Fruit fly (Drosophila melanogaster) whole organism, embryonic: ENCODE results near the gene InR.
A peak's percentile ranks its signal among the peaks of the same experiment; 100 is the strongest.

Experiments
- CG10267 ChIP-seq: fragments of 200-800 bp; sonication (Bioruptor generic); optimal IDR thresholded peaks from 2 replicates; lab custom pipeline; 2018; ENCODE audit warnings: missing biosample characterization, mild to moderate bottlenecking, missing genetic modification characterization, moderate library complexity
- CG11085 ChIP-seq: fragments of 200-800 bp; sonication (Bioruptor generic); IDR thresholded peaks from 2 replicates; pipeline ENCODE4 v1.3.6; 2022; ENCODE audit warnings: missing biosample characterization, missing genetic modification characterization
- CG12299 ChIP-seq: fragments of 200-800 bp; sonication (Bioruptor generic); optimal IDR thresholded peaks from 2 replicates; lab custom pipeline; 2018; ENCODE audit warnings: missing biosample characterization, mild to moderate bottlenecking, missing genetic modification characterization
- CG13624 ChIP-seq: fragments of 200-800 bp; sonication (Bioruptor generic); optimal IDR thresholded peaks from 2 replicates; lab custom pipeline; 2016; ENCODE audit warnings: missing biosample characterization, missing genetic modification characterization
- CG13894 ChIP-seq: fragments of 200-800 bp; sonication (Bioruptor generic); optimal IDR thresholded peaks from 3 replicates; lab custom pipeline; 2018; ENCODE audit warnings: missing biosample characterization, mild to moderate bottlenecking, missing genetic modification characterization, moderate library complexity
- CG15479 ChIP-seq: fragments of 200-800 bp; sonication (Bioruptor generic); optimal IDR thresholded peaks from 3 replicates; lab custom pipeline; 2019; ENCODE audit warnings: missing biosample characterization, mild to moderate bottlenecking, missing genetic modification characterization, moderate library complexity
- CG15696 ChIP-seq: fragments of 200-800 bp; sonication (Bioruptor generic); optimal IDR thresholded peaks from 2 replicates; lab custom pipeline; 2019; ENCODE audit warnings: missing biosample characterization, mild to moderate bottlenecking, missing genetic modification characterization, moderate library complexity
- CG2712 ChIP-seq: fragments of 200-800 bp; optimal IDR thresholded peaks from 3 replicates; lab custom pipeline; 2019; ENCODE audit warnings: missing biosample characterization, mild to moderate bottlenecking, missing genetic modification characterization, moderate library complexity
- CG33557 ChIP-seq: fragments of 200-800 bp; sonication (Bioruptor generic); optimal IDR thresholded peaks from 2 replicates; lab custom pipeline; 2019; ENCODE audit warnings: missing biosample characterization, mild to moderate bottlenecking, missing genetic modification characterization, moderate library complexity
- CG4424 ChIP-seq: fragments of 200-800 bp; sonication (Bioruptor generic); optimal IDR thresholded peaks from 3 replicates; lab custom pipeline; 2016; ENCODE audit warnings: missing biosample characterization, missing genetic modification characterization
- CG4730 ChIP-seq: fragments of 200-800 bp; sonication (Bioruptor generic); IDR thresholded peaks from 2 replicates; pipeline ENCODE4 v1.3.6; 2022; ENCODE audit warnings: missing biosample characterization, missing genetic modification characterization
- CG6683 ChIP-seq: fragments of 200-800 bp; sonication (Bioruptor generic); optimal IDR thresholded peaks from 2 replicates; lab custom pipeline; 2017; ENCODE audit warnings: missing biosample characterization, mild to moderate bottlenecking, missing genetic modification characterization, missing genetic modification reagents
- CG8089 ChIP-seq: fragments of 200-800 bp; sonication (Bioruptor generic); optimal IDR thresholded peaks from 3 replicates; lab custom pipeline; 2016; ENCODE audit warnings: missing biosample characterization, missing genetic modification characterization
- CG8281 ChIP-seq: fragments of 200-800 bp; sonication (Bioruptor generic); optimal IDR thresholded peaks from 2 replicates; lab custom pipeline; 2018; ENCODE audit warnings: missing biosample characterization, mild to moderate bottlenecking, missing genetic modification characterization, moderate library complexity
- CG8924 ChIP-seq: fragments of 200-800 bp; optimal IDR thresholded peaks from 3 replicates; lab custom pipeline; 2019; ENCODE audit warnings: missing biosample characterization, mild to moderate bottlenecking, missing genetic modification characterization, moderate library complexity
- CG9876 ChIP-seq: fragments of 200-800 bp; sonication (Bioruptor generic); optimal IDR thresholded peaks from 2 replicates; lab custom pipeline; 2016; ENCODE audit warnings: missing biosample characterization, missing genetic modification characterization
- CkIIα-i1 ChIP-seq: fragments of 200-800 bp; sonication (Bioruptor generic); IDR thresholded peaks from 2 replicates; pipeline ENCODE4 v1.3.6; 2022; ENCODE audit warnings: missing biosample characterization, missing genetic modification characterization
- Dad ChIP-seq: fragments of 200-800 bp; sonication (Bioruptor generic); optimal IDR thresholded peaks from 3 replicates; lab custom pipeline; 2016; ENCODE audit warnings: missing biosample characterization, missing genetic modification characterization
- Dfd ChIP-seq, 2 experiments: fragments of >200 bp; optimal IDR thresholded peaks; 2 replicates each; lab custom pipeline; 2017; ENCODE audit warnings: missing biosample characterization in 2 of 2, missing genetic modification characterization in 2 of 2
- Dip3 ChIP-seq: fragments of 200-800 bp; sonication (Bioruptor generic); optimal IDR thresholded peaks from 3 replicates; lab custom pipeline; 2016; ENCODE audit warnings: missing biosample characterization, missing genetic modification characterization
- Ets97D ChIP-seq: fragments of 200-800 bp; sonication (Bioruptor generic); optimal IDR thresholded peaks from 3 replicates; lab custom pipeline; 2016; ENCODE audit warnings: missing biosample characterization, missing genetic modification characterization
- HLH54F ChIP-seq: fragments of 200-800 bp; sonication (Bioruptor generic); optimal IDR thresholded peaks from 3 replicates; lab custom pipeline; 2016; ENCODE audit warnings: missing biosample characterization, missing genetic modification characterization
- Hmr ChIP-seq: fragments of 200-800 bp; sonication (Bioruptor generic); optimal IDR thresholded peaks from 3 replicates; lab custom pipeline; 2017; ENCODE audit warnings: mild to moderate bottlenecking, missing biosample characterization, missing genetic modification reagents, missing genetic modification characterization
- Hr3 ChIP-seq: fragments of 200-800 bp; sonication (Bioruptor generic); optimal IDR thresholded peaks from 3 replicates; lab custom pipeline; 2016; ENCODE audit warnings: missing biosample characterization, missing genetic modification characterization
- Lhr ChIP-seq: fragments of 200-800 bp; sonication (Bioruptor generic); optimal IDR thresholded peaks from 3 replicates; lab custom pipeline; 2017; ENCODE audit warnings: mild to moderate bottlenecking, missing biosample characterization, missing genetic modification reagents, missing genetic modification characterization
- Rfx ChIP-seq: fragments of 200-800 bp; sonication (Bioruptor generic); IDR thresholded peaks from 2 replicates; pipeline ENCODE4 v1.3.6; 2022; ENCODE audit warnings: missing biosample characterization, missing genetic modification characterization
- Sox102F ChIP-seq: fragments of 200-800 bp; sonication (Bioruptor generic); optimal IDR thresholded peaks from 2 replicates; lab custom pipeline; 2018; ENCODE audit warnings: missing biosample characterization, mild to moderate bottlenecking, missing genetic modification characterization, moderate library complexity
- ac ChIP-seq: fragments of 200-800 bp; sonication (Bioruptor generic); optimal IDR thresholded peaks from 3 replicates; lab custom pipeline; 2017; ENCODE audit warnings: missing biosample characterization, mild to moderate bottlenecking, missing genetic modification characterization
- bsh ChIP-seq, 2 experiments: fragments of 200-800 bp; sonication (Bioruptor generic); optimal IDR thresholded peaks; 2 replicates each; lab custom pipeline; 2017 to 2018; ENCODE audit warnings: mild to moderate bottlenecking in 2 of 2, missing biosample characterization in 2 of 2, missing genetic modification characterization in 2 of 2, moderate library complexity in 1 of 2
- cad ChIP-seq: fragments of >200 bp; optimal IDR thresholded peaks from 2 replicates; lab custom pipeline; 2017; ENCODE audit warnings: missing biosample characterization, missing genetic modification characterization
- chn ChIP-seq: fragments of 200-800 bp; sonication (Bioruptor generic); optimal IDR thresholded peaks from 2 replicates; lab custom pipeline; 2016; ENCODE audit warnings: missing biosample characterization, missing genetic modification characterization
- dmrt99B ChIP-seq: fragments of 200-800 bp; sonication (Bioruptor generic); optimal IDR thresholded peaks from 2 replicates; lab custom pipeline; 2018; ENCODE audit warnings: missing biosample characterization, mild to moderate bottlenecking, missing genetic modification characterization, moderate library complexity
- gcm ChIP-seq: fragments of 200-800 bp; sonication (Bioruptor generic); optimal IDR thresholded peaks from 2 replicates; lab custom pipeline; 2019; ENCODE audit warnings: missing biosample characterization, mild to moderate bottlenecking, missing genetic modification characterization, moderate library complexity
- gsb-n ChIP-seq: fragments of 200-800 bp; sonication (Bioruptor generic); optimal IDR thresholded peaks from 3 replicates; lab custom pipeline; 2018; ENCODE audit warnings: missing biosample characterization, mild to moderate bottlenecking, missing genetic modification characterization
- gt ChIP-seq: fragments of 200-800 bp; sonication (Bioruptor generic); IDR thresholded peaks from 2 replicates; pipeline ENCODE4 v1.3.6; 2022; ENCODE audit warnings: missing biosample characterization, missing genetic modification characterization
- hkb ChIP-seq, 2 experiments: fragments of 200-800 bp in 1 of 2; fragments of >200 bp in 1 of 2; sonication (Bioruptor generic) in 1 of 2; IDR thresholded peaks in 1 of 2; optimal IDR thresholded peaks in 1 of 2; 2 replicates each; pipeline versions ENCODE4 v1.3.6 to Lab custom; 2017 to 2022; ENCODE audit warnings: missing biosample characterization in 1 of 2, missing genetic modification characterization in 1 of 2
- lbe ChIP-seq: fragments of 200-800 bp; sonication (Bioruptor generic); optimal IDR thresholded peaks from 2 replicates; lab custom pipeline; 2016; ENCODE audit warnings: missing biosample characterization, mild to moderate bottlenecking, missing genetic modification characterization
- nerfin-1 ChIP-seq: fragments of 200-800 bp; sonication (Bioruptor generic); optimal IDR thresholded peaks from 3 replicates; lab custom pipeline; 2019; ENCODE audit warnings: missing biosample characterization, mild to moderate bottlenecking, missing genetic modification characterization, moderate library complexity
- odd ChIP-seq: fragments of 200-800 bp; sonication (Bioruptor generic); optimal IDR thresholded peaks from 2 replicates; lab custom pipeline; 2017; ENCODE audit warnings: missing biosample characterization, mild to moderate bottlenecking, missing genetic modification characterization
- pb ChIP-seq: fragments of 200-800 bp; sonication (Bioruptor generic); optimal IDR thresholded peaks from 3 replicates; lab custom pipeline; 2016; ENCODE audit warnings: missing biosample characterization, missing genetic modification characterization
- pho ChIP-seq: fragments of 200-800 bp; sonication (Bioruptor generic); optimal IDR thresholded peaks from 2 replicates; lab custom pipeline; 2016; ENCODE audit warnings: missing biosample characterization, missing genetic modification characterization
- pros ChIP-seq: fragments of 200-800 bp; sonication (Bioruptor generic); optimal IDR thresholded peaks from 3 replicates; lab custom pipeline; 2019; ENCODE audit warnings: missing biosample characterization, mild to moderate bottlenecking, missing genetic modification characterization, moderate library complexity
- psq ChIP-seq: fragments of 200-800 bp; sonication (Bioruptor generic); optimal IDR thresholded peaks from 2 replicates; lab custom pipeline; 2017; ENCODE audit warnings: missing biosample characterization, missing genetic modification characterization
- schlank ChIP-seq: fragments of 200-800 bp; sonication (Bioruptor generic); optimal IDR thresholded peaks from 2 replicates; lab custom pipeline; 2018; ENCODE audit warnings: missing biosample characterization, mild to moderate bottlenecking, missing genetic modification characterization
- sqz ChIP-seq: fragments of 200-800 bp; sonication (Bioruptor generic); optimal IDR thresholded peaks from 3 replicates; lab custom pipeline; 2018; ENCODE audit warnings: missing biosample characterization, mild to moderate bottlenecking, missing genetic modification characterization
- stc ChIP-seq: fragments of 200-800 bp; sonication (Bioruptor generic); IDR thresholded peaks from 2 replicates; pipeline ENCODE4 v1.3.6; 2022; ENCODE audit warnings: missing biosample characterization, missing genetic modification characterization
- tio ChIP-seq: fragments of 200-800 bp; sonication (Bioruptor generic); optimal IDR thresholded peaks from 2 replicates; lab custom pipeline; 2017; ENCODE audit warnings: missing biosample characterization, missing genetic modification characterization, inconsistent platforms
- tll ChIP-seq, 2 experiments: fragments of 200-800 bp in 1 of 2; fragments of >200 bp in 1 of 2; sonication (Bioruptor generic) in 1 of 2; optimal IDR thresholded peaks; 2 replicates each; lab custom pipeline; 2017 to 2019; ENCODE audit warnings: missing biosample characterization in 2 of 2, missing genetic modification characterization in 2 of 2, mild to moderate bottlenecking in 1 of 2, moderate library complexity in 1 of 2
- trem ChIP-seq: fragments of 200-800 bp; optimal IDR thresholded peaks from 3 replicates; lab custom pipeline; 2019; ENCODE audit warnings: missing biosample characterization, mild to moderate bottlenecking, missing genetic modification characterization, moderate library complexity
- wek ChIP-seq: fragments of 200-800 bp; sonication (Bioruptor generic); optimal IDR thresholded peaks from 3 replicates; lab custom pipeline; 2018; ENCODE audit warnings: missing biosample characterization, mild to moderate bottlenecking, missing genetic modification characterization, moderate library complexity

The InR gene

DNA sequence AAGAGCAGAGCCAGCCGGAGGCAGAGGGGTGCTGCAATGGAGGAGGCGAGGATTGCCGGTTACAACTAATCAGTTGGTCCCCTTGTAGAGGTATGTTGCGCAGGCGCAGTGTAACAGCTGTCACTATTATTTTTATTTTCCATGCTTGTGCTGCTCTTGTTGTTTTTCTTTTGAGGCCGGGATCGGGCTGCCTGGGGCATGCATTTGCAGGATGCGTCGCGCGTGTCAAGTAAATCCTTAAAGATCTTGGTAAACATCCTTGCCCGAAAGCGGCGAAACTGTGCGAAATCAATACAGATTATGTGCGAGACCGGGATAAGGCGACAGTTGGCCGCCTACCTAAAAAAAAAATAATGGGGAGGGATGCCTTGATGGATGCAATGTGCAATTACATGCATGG, 25.1 kb upstream of the InR start (continued):
- TF ChIP-seq gcm (GFP tag; lab: Kevin White, UChicago) (no peak), schlank (tag; lab: Kevin White, UChicago) (no peak), hkb (optimal IDR thresholded peaks at IDR 0.05; lab: Kevin White, UChicago) (no peak), hkb (GFP tag; IDR thresholded peaks at IDR 0.05; lab: Robert Waterston, UW) (no peak), Ets97D (GFP tag; lab: Kevin White, UChicago) (no peak), CG8924 (no peak), cad (peak; percentile 2), Dad (GFP tag; lab: Kevin White, UChicago) (no peak), chn (no peak), CG4730 (GFP tag; lab: Robert Waterston, UW) (0 out of 2 replicates have a peak, but pooled peaks have one; percentile 14), tll (GFP tag; optimal IDR thresholded peaks at IDR 0.05; lab: Kevin White, UChicago) (peak in 1 of 2 experiments; percentile 28), stc (GFP tag; lab: Robert Waterston, UW) (no peak), CG15479 (GFP tag; lab: Kevin White, UChicago) (peak; percentile 84), wek (GFP tag; lab: Kevin White, UChicago) (no peak), nerfin-1 (tag; lab: Kevin White, UChicago) (peak; percentile 39), ac (GFP tag; lab: Kevin White, UChicago) (peak; percentile 48), pros (GFP tag; lab: Kevin White, UChicago) (peak; percentile 86), gt (GFP tag; lab: Robert Waterston, UW) (peak; percentile 23; the same call in 1 of the 2 replicates), tio (no peak), gsb-n (tag; lab: Kevin White, UChicago) (no peak)

DNA sequence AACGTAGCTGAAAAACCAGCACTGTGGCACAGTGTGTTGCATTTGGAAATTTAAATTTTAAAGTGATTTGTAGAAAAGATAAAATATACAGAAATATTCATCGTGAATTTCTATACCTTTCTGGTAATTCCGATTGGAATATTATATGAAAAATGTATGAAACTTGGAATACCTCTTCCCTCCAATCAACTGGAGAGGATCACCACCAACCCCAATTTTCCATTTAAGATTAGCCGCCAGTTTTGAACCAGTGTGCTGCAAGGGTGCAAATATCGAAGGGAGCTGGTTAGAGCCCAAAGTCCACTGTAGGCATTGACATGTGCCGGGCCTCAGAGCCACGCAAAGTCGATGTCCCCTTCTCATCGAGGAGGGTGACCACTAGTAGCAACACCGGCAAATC, 24.1 kb upstream of the InR start:
- TF ChIP-seq CG10267 (no peak), trem (tag; lab: Kevin White, UChicago) (peak; percentile 7), CG12299 (tag; lab: Kevin White, UChicago) (no peak), CG11085 (no peak), psq (GFP tag; lab: Kevin White, UChicago) (no peak), CG8281 (tag; lab: Kevin White, UChicago) (no peak), pb (GFP tag; lab: Kevin White, UChicago) (no peak), Dip3 (GFP tag; lab: Kevin White, UChicago) (no peak), CG4424 (GFP tag; lab: Kevin White, UChicago) (no peak), Sox102F (GFP tag; lab: Kevin White, UChicago) (no peak), sqz (GFP tag; lab: Kevin White, UChicago) (no peak), CG15696 (tag; lab: Kevin White, UChicago) (peak; percentile 26), HLH54F (GFP tag; lab: Kevin White, UChicago) (no peak), CG8089 (no peak), pho (GFP tag; lab: Kevin White, UChicago) (no peak), CkIIα-i1 (GFP tag; lab: Robert Waterston, UW) (no peak), Hmr (GFP tag; lab: Kevin White, UChicago) (no peak), CG13894 (tag; lab: Kevin White, UChicago) (no peak), CG6683 (GFP tag; lab: Kevin White, UChicago) (no peak), CG33557 (GFP tag; lab: Kevin White, UChicago) (peak; percentile 3), CG9876 (GFP tag; lab: Kevin White, UChicago) (no peak), odd (GFP tag; lab: Kevin White, UChicago) (no peak), Lhr (GFP tag; lab: Kevin White, UChicago) (no peak), CG2712 (tag; lab: Kevin White, UChicago) (peak; percentile 6), dmrt99B (tag; lab: Kevin White, UChicago) (no peak), bsh (GFP tag; optimal IDR thresholded peaks at IDR 0.05; lab: Kevin White, UChicago) (peak; percentile 2 to 33), CG13624 (GFP tag; lab: Kevin White, UChicago) (no peak), Rfx (GFP tag; lab: Robert Waterston, UW) (no peak), Dfd (GFP tag; optimal IDR thresholded peaks at IDR 0.05; lab: Kevin White, UChicago) (no peak), lbe (no peak), Hr3 (GFP tag; lab: Kevin White, UChicago) (no peak)
